Fruit fly (Drosophila melanogaster) whole organism, prepupa: Measurements from ENCODE around the gene Mnn1.
A peak's percentile ranks its signal among the peaks of the same experiment; 100 is the strongest.

Experiments used
- Blimp-1 ChIP-seq: fragments of 200-800 bp; sonication (Bioruptor generic); optimal IDR thresholded peaks from 3 replicates; lab custom pipeline; 2017; ENCODE audit warnings: missing biosample characterization, missing genetic modification characterization, mild to moderate bottlenecking, moderate library complexity, missing genetic modification reagents
- CG10631 ChIP-seq: fragments of 200-800 bp; sonication (Bioruptor generic); optimal IDR thresholded peaks from 2 replicates; lab custom pipeline; 2016; ENCODE audit warnings: missing biosample characterization, missing genetic modification characterization
- CG11902 ChIP-seq: fragments of 200-800 bp; sonication (Bioruptor generic); optimal IDR thresholded peaks from 3 replicates; lab custom pipeline; 2016; ENCODE audit warnings: missing biosample characterization, missing genetic modification characterization
- CG15336 ChIP-seq: fragments of 200-800 bp; sonication (Bioruptor generic); IDR thresholded peaks from 2 replicates; pipeline ENCODE4 v1.3.6; 2022; ENCODE audit warnings: missing biosample characterization, missing genetic modification characterization
- CG1621 ChIP-seq: fragments of 200-800 bp; sonication (Bioruptor generic); optimal IDR thresholded peaks from 3 replicates; lab custom pipeline; 2018; ENCODE audit warnings: missing biosample characterization, mild to moderate bottlenecking, missing genetic modification characterization
- CG16779 ChIP-seq: fragments of 200-800 bp; sonication (Bioruptor generic); optimal IDR thresholded peaks from 3 replicates; lab custom pipeline; 2017; ENCODE audit warnings: missing biosample characterization, mild to moderate bottlenecking, missing genetic modification characterization
- CG3032 ChIP-seq: fragments of 200-800 bp; optimal IDR thresholded peaks from 2 replicates; lab custom pipeline; 2019; ENCODE audit warnings: missing biosample characterization, mild to moderate bottlenecking, missing genetic modification characterization, moderate library complexity
- CG32006 ChIP-seq: fragments of 200-800 bp; sonication (Bioruptor generic); optimal IDR thresholded peaks from 3 replicates; lab custom pipeline; 2017; ENCODE audit warnings: missing biosample characterization, mild to moderate bottlenecking, missing genetic modification characterization
- CG34406 ChIP-seq: fragments of 200-800 bp; sonication (Bioruptor generic); optimal IDR thresholded peaks from 3 replicates; lab custom pipeline; 2016; ENCODE audit warnings: missing biosample characterization, missing genetic modification characterization
- CG3919 ChIP-seq: fragments of 200-800 bp; sonication (Bioruptor generic); optimal IDR thresholded peaks from 3 replicates; lab custom pipeline; 2016; ENCODE audit warnings: missing biosample characterization, missing genetic modification characterization
- CG6163 ChIP-seq: fragments of 200-800 bp; sonication (Bioruptor generic); IDR thresholded peaks from 3 replicates; pipeline ENCODE4 v1.3.6; 2022; ENCODE audit warnings: missing biosample characterization, missing genetic modification characterization
- CG6276 ChIP-seq: fragments of 200-800 bp; sonication (Bioruptor generic); optimal IDR thresholded peaks from 2 replicates; lab custom pipeline; 2017; ENCODE audit warnings: missing biosample characterization, mild to moderate bottlenecking, missing genetic modification characterization
- CG6808 ChIP-seq: fragments of 200-800 bp; sonication (Bioruptor generic); optimal IDR thresholded peaks from 3 replicates; lab custom pipeline; 2017; ENCODE audit warnings: missing biosample characterization, missing genetic modification characterization, mild to moderate bottlenecking, moderate library complexity, missing genetic modification reagents
- CG6854 ChIP-seq: fragments of 200-800 bp; sonication (Bioruptor generic); optimal IDR thresholded peaks from 2 replicates; lab custom pipeline; 2017; ENCODE audit warnings: missing biosample characterization, mild to moderate bottlenecking, missing genetic modification characterization
- CG8119 ChIP-seq: fragments of 200-800 bp; sonication (Bioruptor generic); IDR thresholded peaks from 3 replicates; pipeline ENCODE4 v1.3.6; 2022; ENCODE audit warnings: missing biosample characterization, missing genetic modification characterization
- CG8632 ChIP-seq: fragments of 200-800 bp; sonication (Bioruptor generic); optimal IDR thresholded peaks from 3 replicates; lab custom pipeline; 2016; ENCODE audit warnings: missing biosample characterization, missing genetic modification characterization
- Eip75B ChIP-seq: fragments of 200-800 bp; sonication (Bioruptor generic); optimal IDR thresholded peaks from 3 replicates; lab custom pipeline; 2016; ENCODE audit warnings: missing biosample characterization, missing genetic modification characterization
- Eip78C ChIP-seq: fragments of 200-800 bp; sonication (Bioruptor generic); peaks from one replicate; lab custom pipeline; 2016; ENCODE audit warnings: missing biosample characterization, missing genetic modification characterization
- Eip93F ChIP-seq: fragments of 200-800 bp; sonication (Bioruptor generic); optimal IDR thresholded peaks from 2 replicates; lab custom pipeline; 2016; ENCODE audit warnings: missing biosample characterization, mild to moderate bottlenecking, missing genetic modification characterization
- Ets21C ChIP-seq: fragments of 200-800 bp; sonication (Bioruptor generic); optimal IDR thresholded peaks from 3 replicates; lab custom pipeline; 2016; ENCODE audit warnings: missing biosample characterization, missing genetic modification characterization
- Ets96B ChIP-seq: fragments of 200-800 bp; optimal IDR thresholded peaks from 2 replicates; lab custom pipeline; 2019; ENCODE audit warnings: missing biosample characterization, mild to moderate bottlenecking, missing genetic modification characterization, moderate library complexity
- Gug ChIP-seq: fragments of 200-800 bp; sonication (Bioruptor generic); IDR thresholded peaks from 2 replicates; pipeline ENCODE4 v1.3.6; 2022; ENCODE audit warnings: missing biosample characterization, missing genetic modification characterization
- Hr39 ChIP-seq: fragments of 200-800 bp; sonication (Bioruptor generic); optimal IDR thresholded peaks from 2 replicates; lab custom pipeline; 2016; ENCODE audit warnings: missing biosample characterization, missing genetic modification characterization
- Hr4 ChIP-seq: fragments of 200-800 bp; sonication (Bioruptor generic); optimal IDR thresholded peaks from 3 replicates; lab custom pipeline; 2016; ENCODE audit warnings: missing biosample characterization, missing genetic modification characterization
- Met ChIP-seq: fragments of 200-800 bp; sonication (Bioruptor generic); optimal IDR thresholded peaks from 3 replicates; lab custom pipeline; 2016; ENCODE audit warnings: missing biosample characterization, missing genetic modification characterization
- OdsH ChIP-seq: fragments of 200-800 bp; sonication (Bioruptor generic); optimal IDR thresholded peaks from 3 replicates; lab custom pipeline; 2016; ENCODE audit warnings: missing biosample characterization, missing genetic modification characterization
- Sox102F ChIP-seq: fragments of 200-800 bp; sonication (Bioruptor generic); optimal IDR thresholded peaks from 2 replicates; lab custom pipeline; 2016; ENCODE audit warnings: missing biosample characterization, mild to moderate bottlenecking, missing genetic modification characterization
- Sox14 ChIP-seq: fragments of 200-800 bp; sonication (Bioruptor generic); optimal IDR thresholded peaks from 3 replicates; lab custom pipeline; 2016; ENCODE audit warnings: missing biosample characterization, missing genetic modification characterization
- Sox15 ChIP-seq: fragments of 200-800 bp; sonication (Bioruptor generic); optimal IDR thresholded peaks from 3 replicates; lab custom pipeline; 2016; ENCODE audit warnings: missing biosample characterization, missing genetic modification characterization
- achi ChIP-seq: fragments of 200-800 bp; sonication (Bioruptor generic); optimal IDR thresholded peaks from 3 replicates; lab custom pipeline; 2016; ENCODE audit warnings: missing biosample characterization, missing genetic modification characterization
- cyc ChIP-seq: fragments of 200-800 bp; sonication (Bioruptor generic); optimal IDR thresholded peaks from 3 replicates; lab custom pipeline; 2016; ENCODE audit warnings: missing biosample characterization, missing genetic modification characterization
- dac ChIP-seq: fragments of 200-800 bp; sonication (Bioruptor generic); optimal IDR thresholded peaks from 2 replicates; lab custom pipeline; 2017; ENCODE audit warnings: missing biosample characterization, mild to moderate bottlenecking, missing genetic modification characterization
- dsx ChIP-seq: fragments of 200-800 bp; optimal IDR thresholded peaks from 3 replicates; lab custom pipeline; 2019; ENCODE audit warnings: missing biosample characterization, mild to moderate bottlenecking, missing genetic modification characterization, moderate library complexity; ENCODE audit not compliant: poor library complexity, severe bottlenecking
- eg ChIP-seq: fragments of 200-800 bp; sonication (Bioruptor generic); IDR thresholded peaks from 3 replicates; pipeline ENCODE4 v1.3.6; 2022; ENCODE audit warnings: missing biosample characterization, missing genetic modification characterization
- esn ChIP-seq: fragments of 200-800 bp; sonication (Bioruptor generic); optimal IDR thresholded peaks from 2 replicates; lab custom pipeline; 2016; ENCODE audit warnings: missing biosample characterization, mild to moderate bottlenecking, missing genetic modification characterization, moderate library complexity
- fd85E ChIP-seq: fragments of 200-800 bp; sonication (Bioruptor generic); optimal IDR thresholded peaks from 3 replicates; lab custom pipeline; 2016; ENCODE audit warnings: missing biosample characterization, missing genetic modification characterization
- fkh ChIP-seq: fragments of 200-800 bp; sonication (Bioruptor generic); optimal IDR thresholded peaks from 3 replicates; lab custom pipeline; 2017; ENCODE audit warnings: missing biosample characterization, mild to moderate bottlenecking, missing genetic modification characterization, moderate library complexity
- lz ChIP-seq: fragments of 200-800 bp; sonication (Bioruptor generic); optimal IDR thresholded peaks from 3 replicates; lab custom pipeline; 2016; ENCODE audit warnings: missing biosample characterization, missing genetic modification characterization
- net ChIP-seq: fragments of 200-800 bp; sonication (Bioruptor generic); optimal IDR thresholded peaks from 3 replicates; lab custom pipeline; 2016; ENCODE audit warnings: missing biosample characterization, missing genetic modification characterization
- pdm3 ChIP-seq: fragments of 200-800 bp; sonication (Bioruptor generic); optimal IDR thresholded peaks from 3 replicates; lab custom pipeline; 2016; ENCODE audit warnings: missing biosample characterization, missing genetic modification characterization
- salr ChIP-seq, 2 experiments: fragments of 200-800 bp; sonication (Bioruptor generic); optimal IDR thresholded peaks; 3 replicates each; lab custom pipeline; 2016 to 2018; ENCODE audit warnings: missing biosample characterization in 2 of 2, missing genetic modification characterization in 2 of 2, mild to moderate bottlenecking in 1 of 2
- spab ChIP-seq: fragments of 200-800 bp; sonication (Bioruptor generic); optimal IDR thresholded peaks from 2 replicates; lab custom pipeline; 2017; ENCODE audit warnings: missing biosample characterization, mild to moderate bottlenecking, missing genetic modification characterization, missing genetic modification reagents
- svp ChIP-seq: fragments of 200-800 bp; sonication (Bioruptor generic); peaks from one replicate; lab custom pipeline; 2016; ENCODE audit warnings: missing biosample characterization, missing genetic modification characterization
- topi ChIP-seq: fragments of 200-800 bp; sonication (Bioruptor generic); optimal IDR thresholded peaks from 3 replicates; lab custom pipeline; 2016; ENCODE audit warnings: missing biosample characterization, missing genetic modification characterization

The Mnn1 gene

dm6 chr2L:7076055-7076700, 20.1 kb downstream of the Mnn1 start (continued):
- TF ChIP-seq spab: peak; percentile 84
- TF ChIP-seq Eip93F (GFP tag; lab: Kevin White, UChicago): no peak
- TF ChIP-seq net (GFP tag; lab: Kevin White, UChicago): peak; percentile 82
- TF ChIP-seq esn (GFP tag; lab: Kevin White, UChicago): peak; percentile 65
- peak; percentile 61 for TF ChIP-seq lz
- peak; percentile 72 for TF ChIP-seq CG34406 (GFP tag; lab: Kevin White, UChicago)
- TF ChIP-seq CG8632 (GFP tag; lab: Kevin White, UChicago): peak; percentile 75
- peak; percentile 82 for TF ChIP-seq Sox14 (GFP tag; lab: Kevin White, UChicago)
- peak; percentile 93 for TF ChIP-seq dsx (GFP tag; lab: Kevin White, UChicago)
- TF ChIP-seq dac (GFP tag; lab: Kevin White, UChicago): peak; percentile 36
- no peak for TF ChIP-seq fkh (GFP tag; lab: Kevin White, UChicago)
- TF ChIP-seq Met (GFP tag; lab: Kevin White, UChicago): peak; percentile 47
- TF ChIP-seq CG6276: peak; percentile 44
- TF ChIP-seq CG16779 (tag; lab: Kevin White, UChicago): peak; percentile 66
- peak; percentile 60 for TF ChIP-seq topi (GFP tag; lab: Kevin White, UChicago)
- TF ChIP-seq salr (GFP tag; optimal IDR thresholded peaks at IDR 0.05; lab: Kevin White, UChicago): peak; percentile 73 to 89
- TF ChIP-seq CG3032 (tag; lab: Kevin White, UChicago): peak; percentile 89
- TF ChIP-seq, all 60 proteins: peak for 54

dm6 chr2L:7076804-7077203, 20.7 kb downstream of the Mnn1 start:
- TF ChIP-seq dsx (GFP tag; lab: Kevin White, UChicago): peak; percentile 68
- no peak for TF ChIP-seq Sox14 (GFP tag; lab: Kevin White, UChicago)
- no peak for TF ChIP-seq eg (GFP tag; lab: Robert Waterston, UW)
- TF ChIP-seq Blimp-1 (GFP tag; lab: Kevin White, UChicago): no peak
- peak; percentile 23 for TF ChIP-seq CG10631 (GFP tag; lab: Kevin White, UChicago)
- TF ChIP-seq fd85E: no peak
- TF ChIP-seq Ets96B: peak; percentile 52
- no peak for TF ChIP-seq CG3919 (GFP tag; lab: Kevin White, UChicago)
- TF ChIP-seq achi (GFP tag; lab: Kevin White, UChicago): no peak
- no peak for TF ChIP-seq Eip75B (GFP tag; lab: Kevin White, UChicago)
- peak; percentile 62 for TF ChIP-seq Eip78C (GFP tag; lab: Kevin White, UChicago)
- no peak for TF ChIP-seq CG32006 (GFP tag; lab: Kevin White, UChicago)
- no peak for TF ChIP-seq topi (GFP tag; lab: Kevin White, UChicago)
- peak; percentile 3 for TF ChIP-seq CG3032 (tag; lab: Kevin White, UChicago)
- no peak for TF ChIP-seq esn (GFP tag; lab: Kevin White, UChicago)
- no peak for TF ChIP-seq cyc (GFP tag; lab: Kevin White, UChicago)
- TF ChIP-seq CG34406 (GFP tag; lab: Kevin White, UChicago): no peak
- no peak for TF ChIP-seq Eip93F (GFP tag; lab: Kevin White, UChicago)
- no peak for TF ChIP-seq CG6808 (GFP tag; lab: Kevin White, UChicago)

DNA sequence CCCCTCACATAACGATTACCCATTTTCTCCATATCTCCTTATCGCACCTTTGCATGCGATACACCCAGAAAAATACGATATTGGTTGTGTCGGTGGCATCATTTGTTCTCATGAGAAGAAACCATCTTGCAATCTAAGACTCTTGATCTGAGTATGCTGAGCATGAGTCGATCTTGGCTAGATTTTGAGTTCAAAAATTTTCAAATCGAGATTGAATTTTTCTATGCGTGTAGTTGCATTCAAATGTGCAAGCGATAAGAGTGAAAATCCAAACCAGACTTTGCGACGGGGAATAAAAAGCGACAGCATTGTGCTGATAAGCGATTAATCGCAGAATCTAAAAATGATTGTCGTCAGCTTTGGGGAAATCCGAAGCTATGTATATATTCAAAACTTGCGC, 25.2 kb downstream of the Mnn1 start:
- TF ChIP-seq dac (GFP tag; lab: Kevin White, UChicago) (no peak), net (GFP tag; lab: Kevin White, UChicago) (peak; percentile 2), CG11902 (no peak), svp (GFP tag; lab: Kevin White, UChicago) (peak; percentile 64), CG10631 (GFP tag; lab: Kevin White, UChicago) (no peak), CG6163 (GFP tag; lab: Robert Waterston, UW) (no peak), Gug (GFP tag; lab: Robert Waterston, UW) (no peak), Met (GFP tag; lab: Kevin White, UChicago) (no peak), Sox15 (GFP tag; lab: Kevin White, UChicago) (no peak), Sox102F (no peak), CG1621 (no peak), Ets21C (GFP tag; lab: Kevin White, UChicago) (no peak), CG8119 (GFP tag; lab: Robert Waterston, UW) (0 out of 3 replicates have a peak, but pooled peaks have one; percentile 21), CG15336 (no peak), CG32006 (GFP tag; lab: Kevin White, UChicago) (peak; percentile 44), Sox14 (GFP tag; lab: Kevin White, UChicago) (no peak), Blimp-1 (GFP tag; lab: Kevin White, UChicago) (no peak), CG6276 (no peak), CG6854 (GFP tag; lab: Kevin White, UChicago) (no peak), pdm3 (GFP tag; lab: Kevin White, UChicago) (peak; percentile 14), fkh (GFP tag; lab: Kevin White, UChicago) (no peak), Eip78C (GFP tag; lab: Kevin White, UChicago) (peak; percentile 59), eg (GFP tag; lab: Robert Waterston, UW) (no peak; the same call in 2 of the 3 replicates), Hr39 (GFP tag; lab: Kevin White, UChicago) (peak; percentile 10), OdsH (GFP tag; lab: Kevin White, UChicago) (peak; percentile 17), CG16779 (tag; lab: Kevin White, UChicago) (no peak), esn (GFP tag; lab: Kevin White, UChicago) (peak; percentile 6), Hr4 (GFP tag; lab: Kevin White, UChicago) (no peak)
